Worm (Caenorhabditis elegans): ENCODE results near the gene R12C12.7.

DNA sequence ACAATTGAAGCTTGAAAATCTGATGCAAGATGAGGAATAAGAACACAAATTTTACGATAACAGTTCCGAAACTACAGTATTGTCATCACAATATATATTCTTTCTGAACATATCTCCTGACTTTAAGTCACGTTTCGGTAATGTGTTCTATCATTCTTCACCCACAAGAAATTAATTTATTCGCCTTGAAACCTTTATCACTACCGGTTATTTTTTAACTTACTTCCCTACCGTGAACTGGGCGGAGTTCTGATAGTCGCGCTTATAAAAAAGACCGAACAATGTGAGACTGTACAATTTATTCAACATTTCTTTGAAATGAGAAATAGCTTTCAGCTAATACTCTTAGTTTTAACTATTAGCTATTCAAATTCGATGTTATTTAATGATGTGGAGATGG lies 45.2 kb downstream of the R12C12.7 start, which contains the start of gene ins-20:
- TF ChIP-seq aly-1 (tag; optimal IDR thresholded peaks at IDR 0.05) (no peak), ama-1 (optimal IDR thresholded peaks at IDR 0.05) (no peak), hnd-1 (tag; optimal IDR thresholded peaks at IDR 0.05) (no peak), flt-1 (GFP tag; IDR thresholded peaks at IDR 0.05) (no peak), scrt-1 (GFP tag; IDR thresholded peaks at IDR 0.05) (no peak), ceh-36 (tag; optimal IDR thresholded peaks at IDR 0.05) (no peak), tbx-11 (GFP tag; IDR thresholded peaks at IDR 0.05) (no peak), B0310.2 (tag; optimal IDR thresholded peaks at IDR 0.05) (no peak), ets-7 (tag; optimal IDR thresholded peaks at IDR 0.05) (no peak), hmbx-1 (tag; optimal IDR thresholded peaks at IDR 0.05) (no peak), ceh-13 (GFP tag; optimal IDR thresholded peaks at IDR 0.05) (no peak), F13C5.2 (tag; optimal IDR thresholded peaks at IDR 0.05) (no peak)
